3 worm cellular contexts compared by ENCODE assay signal in genomic region chrX:7994486-7994885, ce11.
TF ChIP-seq lines count a peak whose summit lies in the region.

No protein-coding gene starts in this region.

TF ChIP-seq in whole organism, L3 larva, 47 proteins besides CTCF, POLR2A, EP300 and RAD21:
- TF ChIP-seq egl-27 (tag; optimal IDR thresholded peaks at IDR 0.05; lab: Kevin White, UChicago) (no peak), pha-4 (tag; optimal IDR thresholded peaks at IDR 0.05; lab: Kevin White, UChicago) (peak; percentile 43)
TF ChIP-seq in whole organism, L3 larva: peak in this region for 1.

TF ChIP-seq in whole organism, late embryonic, 69 proteins besides CTCF, POLR2A, EP300 and RAD21:
- TF ChIP-seq npax-4 (tag; optimal IDR thresholded peaks at IDR 0.05; lab: Kevin White, UChicago) (no peak), hlh-6 (tag; optimal IDR thresholded peaks at IDR 0.05; lab: Kevin White, UChicago) (peak; percentile 24), fkh-6 (tag; optimal IDR thresholded peaks at IDR 0.05; lab: Kevin White, UChicago) (no peak)
TF ChIP-seq in whole organism, late embryonic: peak in this region for 1.

TF ChIP-seq in whole organism, midembryonic, 9 proteins besides CTCF, POLR2A, EP300 and RAD21:
- TF ChIP-seq ztf-23 (GFP tag; IDR thresholded peaks at IDR 0.05; lab: Robert Waterston, UW) (0 out of 2 replicates have a peak, but pooled peaks have one; percentile 19), T22C8.4 (GFP tag; IDR thresholded peaks at IDR 0.05; lab: Robert Waterston, UW) (no peak)
TF ChIP-seq in whole organism, midembryonic: peak in this region for 1.

Comparison
In these comparisons a context has a peak if more than half of its experiments do, and no peak if none do; other contexts are left out.
1. Of the 9 proteins assayed by ChIP-seq in both whole organism, late embryonic and whole organism, L3 larva: peak only in whole organism, late embryonic: none; only in whole organism, L3 larva: pha-4; in both: none; in neither: 8.